Worm (Caenorhabditis elegans) whole organism, L4 larva: Measurements from ENCODE around the gene cyn-6.

Experiments
- F44E2.7 ChIP-seq: fragments of 200-800 bp; sonication (Bioruptor generic); IDR thresholded peaks from 2 replicates; pipeline ENCODE4 v2.1.2; 2022; ENCODE audit warnings: missing genetic modification characterization, missing compliant biosample characterization
- Y48G9A.11 ChIP-seq: fragments of 200-800 bp; sonication (Bioruptor generic); IDR thresholded peaks from 2 replicates; pipeline ENCODE4 v1.3.6; 2022; ENCODE audit warnings: missing genetic modification reagents, missing genetic modification characterization, missing compliant biosample characterization
- Y75B8A.6 ChIP-seq: fragments of 200-800 bp; sonication (Bioruptor generic); IDR thresholded peaks from 2 replicates; pipeline ENCODE4 v1.3.6; 2022; ENCODE audit warnings: missing genetic modification reagents, missing genetic modification characterization, missing compliant biosample characterization
- aha-1 ChIP-seq: fragments of 150-350 bp; peaks from one replicate; lab custom pipeline; 2014; ENCODE audit warnings: missing biosample characterization, missing genetic modification characterization
- arid-1 ChIP-seq: fragments of 200-800 bp; sonication (Bioruptor generic); conservative IDR thresholded peaks from 2 replicates; pipeline ENCODE4 v1.3.6; 2022; ENCODE audit warnings: missing genetic modification reagents, missing genetic modification characterization, missing compliant biosample characterization
- ceh-28 ChIP-seq: fragments of 150-350 bp; optimal IDR thresholded peaks from 2 replicates; lab custom pipeline; 2014; ENCODE audit warnings: missing biosample characterization, missing genetic modification reagents, missing genetic modification characterization
- ceh-62 ChIP-seq: sonication (generic microtip); optimal IDR thresholded peaks from 2 replicates; lab custom pipeline; 2017; ENCODE audit warnings: missing biosample characterization, missing genetic modification characterization
- ces-1 ChIP-seq: fragments of 150-350 bp; sonication (generic microtip); optimal IDR thresholded peaks from 4 replicates; lab custom pipeline; 2014; ENCODE audit warnings: missing biosample characterization, missing genetic modification reagents, missing genetic modification characterization
- ctbp-1 ChIP-seq: fragments of 200-800 bp; sonication (Bioruptor generic); IDR thresholded peaks from 2 replicates; pipeline ENCODE4 v1.3.6; 2022; ENCODE audit warnings: missing genetic modification reagents, missing genetic modification characterization, missing compliant biosample characterization
- daf-12 ChIP-seq: fragments of 150-350 bp; optimal IDR thresholded peaks from 2 replicates; lab custom pipeline; 2014; ENCODE audit warnings: missing biosample characterization, missing genetic modification reagents, missing genetic modification characterization
- daf-16 ChIP-seq, 3 experiments: sonication (generic microtip); optimal IDR thresholded peaks; 2 replicates each; lab custom pipeline; 2016 to 2017; ENCODE audit warnings: missing genetic modification characterization in 3 of 3, missing genetic modification reagents in 3 of 3, mild to moderate bottlenecking in 2 of 3, missing compliant biosample characterization in 2 of 3, missing biosample characterization in 1 of 3, moderate library complexity in 1 of 3
- dpl-1 ChIP-seq: fragments of 150-350 bp; optimal IDR thresholded peaks from 2 replicates; lab custom pipeline; 2014; ENCODE audit warnings: missing biosample characterization, missing genetic modification reagents, missing genetic modification characterization
- duxl-1 ChIP-seq: sonication (generic microtip); optimal IDR thresholded peaks from 2 replicates; lab custom pipeline; 2016; ENCODE audit warnings: mild to moderate bottlenecking, missing genetic modification characterization, moderate library complexity, missing compliant biosample characterization; ENCODE audit not compliant: poor library complexity
- egl-43 ChIP-seq: fragments of 200-800 bp; sonication (Bioruptor generic); IDR thresholded peaks from 2 replicates; pipeline ENCODE4 v1.3.6; 2022; ENCODE audit warnings: missing genetic modification reagents, missing genetic modification characterization, missing compliant biosample characterization
- fkh-10 ChIP-seq: fragments of 150-350 bp; optimal IDR thresholded peaks from 2 replicates; lab custom pipeline; 2014; ENCODE audit warnings: missing biosample characterization, missing genetic modification reagents, missing genetic modification characterization
- hmg-1.1 ChIP-seq: fragments of 200-800 bp; sonication (Bioruptor generic); IDR thresholded peaks from 2 replicates; pipeline ENCODE4 v1.3.6; 2022; ENCODE audit warnings: missing genetic modification reagents, missing genetic modification characterization, missing compliant biosample characterization
- jun-1 ChIP-seq: fragments of 150-350 bp; optimal IDR thresholded peaks from 2 replicates; lab custom pipeline; 2014; ENCODE audit warnings: missing biosample characterization, missing genetic modification reagents, missing genetic modification characterization
- lim-7 ChIP-seq: fragments of 200-800 bp; sonication (Bioruptor generic); IDR thresholded peaks from 2 replicates; pipeline ENCODE4 v1.3.6; 2022; ENCODE audit warnings: missing genetic modification characterization, missing compliant biosample characterization
- lin-39 ChIP-seq: fragments of 150-350 bp; optimal IDR thresholded peaks from 2 replicates; lab custom pipeline; 2014; ENCODE audit warnings: missing biosample characterization, missing genetic modification reagents, missing genetic modification characterization
- madf-5 ChIP-seq, 2 experiments: fragments of 200-800 bp; sonication (Bioruptor generic); IDR thresholded peaks; 2 replicates each; pipeline ENCODE4 v1.3.6; 2022; ENCODE audit warnings: missing compliant biosample characterization in 2 of 2, missing genetic modification characterization in 2 of 2
- mdl-1 ChIP-seq, 2 experiments: fragments of 150-350 bp in 1 of 2; sonication (generic microtip) in 1 of 2; optimal IDR thresholded peaks; 2 replicates each; lab custom pipeline; 2014 to 2017; ENCODE audit warnings: missing biosample characterization in 2 of 2, missing genetic modification characterization in 2 of 2
- nhr-237 ChIP-seq: sonication (generic microtip); optimal IDR thresholded peaks from 2 replicates; lab custom pipeline; 2017; ENCODE audit warnings: missing biosample characterization, missing genetic modification characterization
- nhr-41 ChIP-seq: fragments of 200-800 bp; sonication (Bioruptor generic); IDR thresholded peaks from 2 replicates; pipeline ENCODE4 v1.3.6; 2022; ENCODE audit warnings: missing genetic modification reagents, missing genetic modification characterization, missing compliant biosample characterization
- nhr-42 ChIP-seq: fragments of 200-800 bp; sonication (Bioruptor generic); IDR thresholded peaks from 2 replicates; pipeline ENCODE4 v1.3.6; 2022; ENCODE audit warnings: missing genetic modification characterization, missing compliant biosample characterization
- nhr-77 ChIP-seq: fragments of 150-350 bp; optimal IDR thresholded peaks from 2 replicates; lab custom pipeline; 2014; ENCODE audit warnings: missing biosample characterization, missing genetic modification characterization
- rbr-2 ChIP-seq: sonication (generic microtip); optimal IDR thresholded peaks from 2 replicates; lab custom pipeline; 2016; ENCODE audit warnings: missing genotype, missing genetic modification characterization, missing compliant biosample characterization
- sdz-12 ChIP-seq: fragments of 200-800 bp; sonication (Bioruptor generic); optimal IDR thresholded peaks from 2 replicates; lab custom pipeline; 2018; ENCODE audit warnings: mild to moderate bottlenecking, missing genetic modification characterization, missing compliant biosample characterization
- set-16 ChIP-seq: fragments of 200-800 bp; sonication (Bioruptor generic); IDR thresholded peaks from 2 replicates; pipeline ENCODE4 v1.3.6; 2022; ENCODE audit warnings: missing genetic modification reagents, missing genetic modification characterization, missing compliant biosample characterization
- spr-3 ChIP-seq: fragments of 200-800 bp; sonication (Bioruptor generic); optimal IDR thresholded peaks from 2 replicates; lab custom pipeline; 2018; ENCODE audit warnings: mild to moderate bottlenecking, missing genetic modification characterization, missing compliant biosample characterization
- tag-97 ChIP-seq: fragments of 200-800 bp; sonication (Bioruptor generic); IDR thresholded peaks from 2 replicates; pipeline ENCODE4 v1.3.6; 2022; ENCODE audit warnings: missing genetic modification characterization, missing compliant biosample characterization
- unc-130 ChIP-seq: sonication (generic microtip); optimal IDR thresholded peaks from 2 replicates; lab custom pipeline; 2016; ENCODE audit warnings: missing genetic modification reagents, missing genetic modification characterization, missing compliant biosample characterization
- unc-62 ChIP-seq, 3 experiments: fragments of 150-350 bp in 1 of 3; sonication (generic microtip); optimal IDR thresholded peaks in 2 of 3; peaks in 1 of 3; 1 replicate in 1 of 3; 2 replicates in 2 of 3; lab custom pipeline; 2014 to 2017; ENCODE audit warnings: missing biosample characterization in 3 of 3, missing genetic modification characterization in 3 of 3, missing genetic modification reagents in 3 of 3, missing genotype in 1 of 3
- zfp-3 ChIP-seq: fragments of 200-800 bp; sonication (Bioruptor generic); conservative IDR thresholded peaks from 2 replicates; pipeline ENCODE4 v1.3.6; 2022; ENCODE audit warnings: missing genetic modification reagents, missing genetic modification characterization, missing compliant biosample characterization
- zip-11 ChIP-seq: fragments of 200-800 bp; sonication (Bioruptor generic); IDR thresholded peaks from 2 replicates; pipeline ENCODE4 v1.3.6; 2022; ENCODE audit warnings: missing genetic modification characterization, missing compliant biosample characterization
- zip-2 ChIP-seq: fragments of 150-350 bp; optimal IDR thresholded peaks from 2 replicates; lab custom pipeline; 2014; ENCODE audit warnings: missing biosample characterization, missing genetic modification characterization

The cyn-6 gene

DNA sequence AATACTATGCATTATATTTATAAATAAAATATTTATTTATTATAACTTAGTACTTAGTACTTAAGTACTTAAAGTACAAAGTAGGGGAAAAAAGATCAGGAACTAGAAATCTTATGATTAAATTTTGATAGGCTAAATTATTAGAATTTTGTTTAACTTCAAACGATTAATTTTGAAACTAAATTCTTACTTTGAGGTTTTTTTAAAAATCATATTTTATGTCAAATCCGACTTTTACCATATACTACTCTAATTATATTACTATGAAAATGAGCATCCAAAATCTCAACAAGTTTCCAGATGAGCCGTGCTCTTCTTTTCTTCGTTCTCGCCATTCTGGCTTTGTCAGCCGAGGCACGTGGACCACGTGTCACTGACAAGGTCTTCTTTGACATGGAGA, at the start of gene cyn-6:
cyn-6 (plus strand) TSS at position 301 of the 400 bp plus-strand sequence.
- TF ChIP-seq ces-1 (no peak), unc-130 (GFP tag; lab: Kevin White, UChicago) (no peak), Y48G9A.11 (no peak), nhr-41 (no peak), sdz-12 (no peak), madf-5 (GFP tag; IDR thresholded peaks at IDR 0.05; lab: Robert Waterston, UW) (no peak), zip-2 (tag; lab: Kevin White, UChicago) (no peak), arid-1 (GFP tag; lab: Robert Waterston, UW) (no peak)

DNA sequence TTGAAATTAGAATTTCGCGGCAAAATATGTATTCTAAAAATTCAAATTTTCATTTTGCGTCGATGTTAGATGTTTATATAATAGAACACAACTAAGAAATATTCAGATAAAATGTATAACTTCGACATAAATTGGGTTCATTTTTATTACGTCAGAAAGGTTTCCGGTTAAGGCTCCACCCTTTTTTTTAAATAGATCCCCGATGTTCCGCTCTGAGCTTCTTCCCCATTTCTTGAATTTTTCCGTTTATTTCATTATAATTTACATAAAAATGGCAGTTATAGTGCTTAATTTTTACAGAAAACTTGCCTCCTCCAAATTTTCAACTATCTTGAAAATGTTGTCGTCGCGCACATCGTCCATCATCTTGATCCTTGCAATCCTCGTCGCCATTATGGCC, 48.4 kb upstream of the cyn-6 start, which contains the start of gene flp-24:
flp-24 (plus strand) TSS at position 301 of the 400 bp plus-strand sequence.
- TF ChIP-seq lim-7: no peak
- peak; percentile 30 for TF ChIP-seq aha-1 (tag; lab: Kevin White, UChicago)
- no peak for TF ChIP-seq nhr-41

DNA sequence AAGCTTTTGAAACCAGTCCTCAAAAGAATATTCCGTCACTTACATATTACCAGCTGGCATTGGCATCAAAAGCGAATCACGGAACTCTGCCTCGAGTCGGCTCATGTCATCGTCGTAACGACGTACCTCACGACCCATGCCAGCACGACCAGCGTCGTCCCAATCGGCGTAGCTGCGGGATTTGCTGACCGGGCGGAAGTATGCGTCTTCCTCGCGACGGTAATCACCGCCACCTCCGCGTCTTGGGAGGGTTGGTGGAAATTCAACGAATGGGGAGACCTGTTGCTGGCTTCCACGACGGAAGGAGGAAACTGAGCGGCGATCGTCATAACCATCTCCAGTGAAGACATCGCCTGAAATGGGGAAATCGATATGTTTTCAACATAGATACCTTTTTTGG, 45.1 kb upstream of the cyn-6 start:
- TF ChIP-seq unc-62 (GFP tag; optimal IDR thresholded peaks at IDR 0.05 in 1 of 2; lab: Kevin White, UChicago): peak in 1 of 2 experiments; percentile 17
- TF ChIP-seq unc-62 (tag; optimal IDR thresholded peaks at IDR 0.05; lab: Kevin White, UChicago): no peak
- no peak for TF ChIP-seq spr-3 (GFP tag; lab: Kevin White, UChicago)
- TF ChIP-seq nhr-42: no peak
- TF ChIP-seq ctbp-1 (GFP tag; lab: Robert Waterston, UW): 0 out of 2 replicates have a peak, but pooled peaks have one; percentile 9
- no peak for TF ChIP-seq ceh-28 (tag; lab: Kevin White, UChicago)
- TF ChIP-seq Y75B8A.6 (GFP tag; lab: Robert Waterston, UW): no peak
- peak; percentile 81 for TF ChIP-seq set-16
- no peak for TF ChIP-seq F44E2.7 (GFP tag; lab: Robert Waterston, UW)

DNA sequence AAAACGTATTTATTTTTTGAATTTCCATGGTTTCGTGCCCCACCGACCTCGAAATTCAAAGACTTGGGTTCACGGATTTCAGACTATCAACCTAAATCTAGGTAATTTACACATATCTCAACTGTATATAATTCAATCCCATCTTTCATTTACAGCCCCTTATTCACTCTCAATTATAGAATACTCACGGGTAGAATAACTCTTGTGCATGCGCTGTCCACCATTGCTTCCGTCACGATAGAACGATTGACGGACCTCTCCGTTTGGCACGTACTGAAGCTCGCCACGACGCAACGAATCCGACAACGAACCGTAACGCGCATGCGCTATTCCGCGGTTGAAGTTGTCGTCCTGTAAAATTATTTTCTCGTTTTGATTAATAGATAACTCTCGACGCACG, 44.5 kb upstream of the cyn-6 start:
- TF ChIP-seq dpl-1 (GFP tag; lab: Kevin White, UChicago) (no peak), unc-62 (GFP tag; optimal IDR thresholded peaks at IDR 0.05 in 1 of 2; lab: Kevin White, UChicago) (peak in 1 of 2 experiments; percentile 96), unc-62 (tag; optimal IDR thresholded peaks at IDR 0.05; lab: Kevin White, UChicago) (no peak)

DNA sequence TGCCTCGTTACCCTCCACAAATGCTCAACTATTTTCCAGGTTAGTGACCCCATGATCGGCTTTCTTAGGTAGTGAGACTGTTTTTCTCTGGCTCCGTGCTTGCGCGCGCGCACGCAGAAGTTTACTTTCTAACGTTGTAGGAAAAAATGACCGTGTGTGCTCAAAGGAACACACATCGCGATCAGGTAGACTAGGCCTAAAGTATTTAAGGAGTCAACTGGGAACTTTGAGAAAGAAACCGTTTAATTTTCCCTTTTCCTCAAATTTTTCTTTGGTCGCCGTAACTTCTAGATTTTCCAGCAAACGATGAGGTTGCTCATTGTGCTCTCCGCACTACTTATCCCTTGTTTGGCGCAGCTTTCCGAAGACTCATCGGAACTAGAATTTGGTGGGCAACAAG, 32.8 kb upstream of the cyn-6 start, which contains the start of gene idpp-1:
idpp-1 (plus strand) TSS at position 301 of the 400 bp plus-strand sequence.
- TF ChIP-seq hmg-1.1 (GFP tag; lab: Robert Waterston, UW) (no peak), rbr-2 (tag; lab: Kevin White, UChicago) (no peak), tag-97 (GFP tag; lab: Robert Waterston, UW) (no peak), egl-43 (GFP tag; lab: Robert Waterston, UW) (no peak), dpl-1 (GFP tag; lab: Kevin White, UChicago) (no peak), fkh-10 (no peak), zip-11 (no peak), zip-2 (tag; lab: Kevin White, UChicago) (no peak), nhr-77 (tag; lab: Kevin White, UChicago) (no peak), daf-16 (GFP tag; optimal IDR thresholded peaks at IDR 0.05; lab: Kevin White, UChicago) (no peak), daf-16 (tag; optimal IDR thresholded peaks at IDR 0.05; lab: Kevin White, UChicago) (no peak), spr-3 (GFP tag; lab: Kevin White, UChicago) (no peak), zfp-3 (no peak), nhr-237 (tag; lab: Kevin White, UChicago) (no peak), duxl-1 (no peak), lin-39 (no peak), daf-12 (tag; lab: Kevin White, UChicago) (no peak), ceh-62 (no peak), mdl-1 (tag; optimal IDR thresholded peaks at IDR 0.05; lab: Kevin White, UChicago) (no peak), jun-1 (tag; lab: Kevin White, UChicago) (no peak)
